1 fruit fly cellular context compared by ENCODE assay signal in the genomic region with DNA sequence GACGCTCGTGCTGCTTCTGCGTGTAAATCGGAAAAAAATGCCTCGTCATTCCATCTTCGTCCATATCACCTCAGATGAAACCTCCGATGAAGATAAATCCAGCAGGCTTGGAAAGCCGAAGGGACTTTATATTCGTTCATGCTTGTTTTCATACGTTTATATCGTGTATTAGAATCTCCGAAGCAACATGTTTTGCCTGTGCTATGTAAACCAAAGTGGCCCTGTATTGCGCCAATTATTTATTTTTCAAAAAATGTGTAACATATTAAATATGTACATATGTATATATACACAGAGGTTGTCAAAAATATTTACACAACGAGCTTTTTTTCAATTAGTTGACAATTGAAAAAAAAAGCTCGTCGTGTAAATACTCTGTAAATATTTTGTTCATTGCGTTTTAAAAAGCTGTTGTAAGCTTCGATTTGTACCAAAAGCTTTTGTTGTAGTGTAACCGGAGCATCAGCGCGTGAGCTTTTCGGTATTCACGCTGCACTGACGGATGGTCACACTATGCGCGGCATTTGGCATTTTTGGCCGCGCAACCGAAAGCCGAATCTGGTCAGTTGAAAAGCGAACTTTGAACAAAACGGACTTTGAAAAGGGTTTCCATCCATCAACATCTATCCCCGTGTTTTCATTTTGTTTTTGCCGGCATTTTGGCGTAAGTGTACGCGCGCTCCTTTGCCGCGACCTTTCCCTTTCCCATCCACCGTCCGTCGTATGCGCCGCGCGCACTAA.
A peak's percentile ranks its signal among the peaks of the same experiment; 100 is the strongest.
TF ChIP-seq lines count a peak whose summit lies in the region.

TSS of gene CG12065 (plus strand) at position 563 of the 741 bp plus-strand sequence.

TF ChIP-seq in whole organism, embryonic, 481 proteins besides CTCF, POLR2A, EP300 and RAD21 (continued from another document and continues in another):
- no peak for TF ChIP-seq zfh1 (GFP tag; IDR thresholded peaks at IDR 0.05; lab: Robert Waterston, UW)
- TF ChIP-seq ftz-f1 (GFP tag; optimal IDR thresholded peaks at IDR 0.05; lab: Kevin White, UChicago) = no peak
- peak; percentile 59 for TF ChIP-seq CG13296 (GFP tag; optimal IDR thresholded peaks at IDR 0.05; lab: Kevin White, UChicago)
- no peak for TF ChIP-seq CG17612 (GFP tag; IDR thresholded peaks at IDR 0.05; lab: Robert Waterston, UW)
- TF ChIP-seq schlank (tag; optimal IDR thresholded peaks at IDR 0.05; lab: Kevin White, UChicago) = no peak
- TF ChIP-seq otp (GFP tag; IDR thresholded peaks at IDR 0.05; lab: Robert Waterston, UW) = 0 out of 3 replicates have a peak, but pooled peaks have one; percentile 11
- no peak for TF ChIP-seq Side (GFP tag; optimal IDR thresholded peaks at IDR 0.05; lab: Kevin White, UChicago)
- peak; percentile 74 for TF ChIP-seq Jarid2 (GFP tag; optimal IDR thresholded peaks at IDR 0.05; lab: Kevin White, UChicago)
- TF ChIP-seq Bteb2 (GFP tag; optimal IDR thresholded peaks at IDR 0.05; lab: Kevin White, UChicago) = no peak
- peak in 1 of 3 experiments; percentile 44 for TF ChIP-seq lola (GFP tag; optimal IDR thresholded peaks at IDR 0.05; lab: Kevin White, UChicago)
- no peak for TF ChIP-seq NK7.1 (GFP tag; optimal IDR thresholded peaks at IDR 0.05; lab: Kevin White, UChicago)
- TF ChIP-seq CG8281 (tag; optimal IDR thresholded peaks at IDR 0.05; lab: Kevin White, UChicago) = no peak
- TF ChIP-seq Dek (tag; optimal IDR thresholded peaks at IDR 0.05; lab: Kevin White, UChicago) = peak; percentile 40
- TF ChIP-seq Aef1 (GFP tag; IDR thresholded peaks at IDR 0.05; lab: Robert Waterston, UW) = no peak
- peak; percentile 31 for TF ChIP-seq D19A (tag; optimal IDR thresholded peaks at IDR 0.05; lab: Kevin White, UChicago)
- no peak for TF ChIP-seq ssp (GFP tag; IDR thresholded peaks at IDR 0.05; lab: Robert Waterston, UW)
- TF ChIP-seq luna (GFP tag; optimal IDR thresholded peaks at IDR 0.05; lab: Kevin White, UChicago) = no peak
- no peak for TF ChIP-seq pan (optimal IDR thresholded peaks at IDR 0.05; lab: Kevin White, UChicago)
- no peak for TF ChIP-seq pan (GFP tag; optimal IDR thresholded peaks at IDR 0.05 in 1 of 2, IDR thresholded peaks at IDR 0.05 in 1 of 2)
- no peak for TF ChIP-seq CG14860 (GFP tag; IDR thresholded peaks at IDR 0.05; lab: Robert Waterston, UW; ENCODE audit: partially characterized antibody)
- peak; percentile 80 for TF ChIP-seq kni (GFP tag; optimal IDR thresholded peaks at IDR 0.05; lab: Kevin White, UChicago)
- TF ChIP-seq hkb (optimal IDR thresholded peaks at IDR 0.05; lab: Kevin White, UChicago) = no peak
- peak; percentile 36; the same call in 1 of the 2 replicates for TF ChIP-seq hkb (GFP tag; IDR thresholded peaks at IDR 0.05; lab: Robert Waterston, UW)
- TF ChIP-seq CG11456 (GFP tag; IDR thresholded peaks at IDR 0.05; lab: Robert Waterston, UW) = no peak
- TF ChIP-seq mirr (GFP tag; optimal IDR thresholded peaks at IDR 0.05; lab: Kevin White, UChicago) = peak; percentile 4
- peak in 1 of 2 experiments; percentile 84 for TF ChIP-seq bsh (GFP tag; optimal IDR thresholded peaks at IDR 0.05; lab: Kevin White, UChicago)
- TF ChIP-seq CG1792 (GFP tag; optimal IDR thresholded peaks at IDR 0.05; lab: Kevin White, UChicago) = no peak
- peak; percentile 86 for TF ChIP-seq E2f2 (GFP tag; IDR thresholded peaks at IDR 0.05; lab: Robert Waterston, UW)
- peak; percentile 73 for TF ChIP-seq fd3F (GFP tag; optimal IDR thresholded peaks at IDR 0.05; lab: Kevin White, UChicago)
- no peak for TF ChIP-seq CG10274 (GFP tag; optimal IDR thresholded peaks at IDR 0.05; lab: Kevin White, UChicago)
- TF ChIP-seq B-H1 (GFP tag; IDR thresholded peaks at IDR 0.05; lab: Robert Waterston, UW) = no peak
- TF ChIP-seq abd-A (tag; optimal IDR thresholded peaks at IDR 0.05; lab: Kevin White, UChicago) = peak; percentile 11
- TF ChIP-seq CG10543 (GFP tag; optimal IDR thresholded peaks at IDR 0.05; lab: Kevin White, UChicago) = peak; percentile 32
- peak; percentile 17 for TF ChIP-seq CG17829 (tag; optimal IDR thresholded peaks at IDR 0.05; lab: Kevin White, UChicago)
- TF ChIP-seq Dip2 (GFP tag; IDR thresholded peaks at IDR 0.05; lab: Robert Waterston, UW) = no peak
- no peak for TF ChIP-seq HLHmδ (GFP tag; optimal IDR thresholded peaks at IDR 0.05; lab: Kevin White, UChicago)
- peak; percentile 96 for TF ChIP-seq Meics (GFP tag; optimal IDR thresholded peaks at IDR 0.05; lab: Kevin White, UChicago)
- TF ChIP-seq Scr (GFP tag; IDR thresholded peaks at IDR 0.05; lab: Robert Waterston, UW; ENCODE audit: partially characterized antibody) = peak; percentile 25; the same call in 1 of the 2 replicates
- no peak for TF ChIP-seq Atf6 (GFP tag; IDR thresholded peaks at IDR 0.05; lab: Robert Waterston, UW)
- no peak for TF ChIP-seq Xbp1 (GFP tag; optimal IDR thresholded peaks at IDR 0.05; lab: Kevin White, UChicago)
- no peak for TF ChIP-seq Taf1 (GFP tag; IDR thresholded peaks at IDR 0.05; lab: Robert Waterston, UW)
- no peak for TF ChIP-seq rib (GFP tag; IDR thresholded peaks at IDR 0.05; lab: Robert Waterston, UW)
- TF ChIP-seq wek (GFP tag; optimal IDR thresholded peaks at IDR 0.05; lab: Kevin White, UChicago) = no peak
- TF ChIP-seq CG6854 (GFP tag; optimal IDR thresholded peaks at IDR 0.05; lab: Kevin White, UChicago) = no peak
- TF ChIP-seq CG4328 (GFP tag; optimal IDR thresholded peaks at IDR 0.05; lab: Kevin White, UChicago) = peak; percentile 70
- TF ChIP-seq CG3847 (GFP tag; IDR thresholded peaks at IDR 0.05; lab: Robert Waterston, UW) = peak; percentile 60
- no peak for TF ChIP-seq Hmx (GFP tag; optimal IDR thresholded peaks at IDR 0.05; lab: Kevin White, UChicago)
- TF ChIP-seq CG18476 (GFP tag; optimal IDR thresholded peaks at IDR 0.05; lab: Kevin White, UChicago) = no peak
- TF ChIP-seq Doc2 (GFP tag; IDR thresholded peaks at IDR 0.05; lab: Robert Waterston, UW) = no peak
- TF ChIP-seq Blimp-1 (GFP tag; optimal IDR thresholded peaks at IDR 0.05; lab: Kevin White, UChicago) = peak; percentile 79
- no peak for TF ChIP-seq CG2889 (GFP tag; IDR thresholded peaks at IDR 0.05; lab: Robert Waterston, UW)
- peak; percentile 36 for TF ChIP-seq oc (tag; optimal IDR thresholded peaks at IDR 0.05; lab: Kevin White, UChicago)
- no peak for TF ChIP-seq Gsc (GFP tag; IDR thresholded peaks at IDR 0.05; lab: Robert Waterston, UW)
- TF ChIP-seq Adf1 (GFP tag; IDR thresholded peaks at IDR 0.05; lab: Robert Waterston, UW) = no peak
- TF ChIP-seq zf30C (GFP tag; optimal IDR thresholded peaks at IDR 0.05; lab: Kevin White, UChicago) = no peak
- no peak for TF ChIP-seq CG1024 (GFP tag; IDR thresholded peaks at IDR 0.05; lab: Robert Waterston, UW)
- TF ChIP-seq ac (GFP tag; optimal IDR thresholded peaks at IDR 0.05; lab: Kevin White, UChicago) = no peak
- no peak for TF ChIP-seq CG17385 (GFP tag; optimal IDR thresholded peaks at IDR 0.05; lab: Kevin White, UChicago)
- TF ChIP-seq CG11247 (GFP tag; IDR thresholded peaks at IDR 0.05; lab: Robert Waterston, UW) = no peak
- peak; percentile 48; the same call in 1 of the 2 replicates for TF ChIP-seq CG31441 (GFP tag; IDR thresholded peaks at IDR 0.05; lab: Robert Waterston, UW)
- peak; percentile 80 for TF ChIP-seq CG15601 (tag; optimal IDR thresholded peaks at IDR 0.05; lab: Kevin White, UChicago)
- TF ChIP-seq CG3995 (GFP tag; optimal IDR thresholded peaks at IDR 0.05; lab: Kevin White, UChicago) = no peak
- peak; percentile 53 for TF ChIP-seq CG2875 (GFP tag; optimal IDR thresholded peaks at IDR 0.05; lab: Kevin White, UChicago)
- TF ChIP-seq Poxn (GFP tag; IDR thresholded peaks at IDR 0.05; lab: Robert Waterston, UW) = no peak
- no peak for TF ChIP-seq fd102C (GFP tag; optimal IDR thresholded peaks at IDR 0.05; lab: Kevin White, UChicago)
- peak in 1 of 2 experiments; percentile 26 for TF ChIP-seq Pdp1 (GFP tag; optimal IDR thresholded peaks at IDR 0.05; lab: Kevin White, UChicago)
- peak; percentile 63 for TF ChIP-seq CoRest (tag; optimal IDR thresholded peaks at IDR 0.05; lab: Kevin White, UChicago)
- TF ChIP-seq CG7745 (tag; optimal IDR thresholded peaks at IDR 0.05; lab: Kevin White, UChicago) = peak; percentile 7
- TF ChIP-seq gsb-n (tag; optimal IDR thresholded peaks at IDR 0.05; lab: Kevin White, UChicago) = peak; percentile 80
- TF ChIP-seq nom (GFP tag; optimal IDR thresholded peaks at IDR 0.05; lab: Kevin White, UChicago) = peak; percentile 43
- TF ChIP-seq Fer2 (tag; optimal IDR thresholded peaks at IDR 0.05; lab: Kevin White, UChicago) = peak; percentile 37
- TF ChIP-seq CG15514 (GFP tag; optimal IDR thresholded peaks at IDR 0.05; lab: Kevin White, UChicago) = peak; percentile 59
- no peak for TF ChIP-seq CG4730 (GFP tag; IDR thresholded peaks at IDR 0.05; lab: Robert Waterston, UW)
- TF ChIP-seq sens (GFP tag; lab: Kevin White, UChicago) = no peak
- no peak for TF ChIP-seq phol (tag; optimal IDR thresholded peaks at IDR 0.05; lab: Kevin White, UChicago)
- TF ChIP-seq da (GFP tag; optimal IDR thresholded peaks at IDR 0.05; lab: Kevin White, UChicago) = no peak
- no peak for TF ChIP-seq ttk (GFP tag; IDR thresholded peaks at IDR 0.05; lab: Robert Waterston, UW)
- peak; percentile 32; the same call in 1 of the 2 replicates for TF ChIP-seq crol (GFP tag; IDR thresholded peaks at IDR 0.05; lab: Robert Waterston, UW)
- peak; percentile 39 for TF ChIP-seq Sox100B (GFP tag; optimal IDR thresholded peaks at IDR 0.05; lab: Kevin White, UChicago)
- no peak for TF ChIP-seq sna (GFP tag; IDR thresholded peaks at IDR 0.05; lab: Robert Waterston, UW; ENCODE audit: partially characterized antibody)
- no peak for TF ChIP-seq CG31365 (tag; optimal IDR thresholded peaks at IDR 0.05; lab: Kevin White, UChicago)
- peak in 1 of 2 experiments; percentile 34 for TF ChIP-seq Eip74EF (GFP tag; optimal IDR thresholded peaks at IDR 0.05; lab: Kevin White, UChicago)
- peak; percentile 42 for TF ChIP-seq CG5180 (GFP tag; optimal IDR thresholded peaks at IDR 0.05; lab: Kevin White, UChicago)
- no peak for TF ChIP-seq D19B (GFP tag; optimal IDR thresholded peaks at IDR 0.05; lab: Kevin White, UChicago)
- peak; percentile 50 for TF ChIP-seq Spps (tag; optimal IDR thresholded peaks at IDR 0.05; lab: Kevin White, UChicago)
- TF ChIP-seq Nf-YB (GFP tag; optimal IDR thresholded peaks at IDR 0.05; lab: Kevin White, UChicago) = peak; percentile 54
- peak; percentile 49; the same call in 2 of the 3 replicates for TF ChIP-seq knrl (GFP tag; IDR thresholded peaks at IDR 0.05; lab: Robert Waterston, UW; ENCODE audit: partially characterized antibody)
- no peak for TF ChIP-seq lilli (GFP tag; optimal IDR thresholded peaks at IDR 0.05; lab: Kevin White, UChicago)
- TF ChIP-seq H2.0 (GFP tag; IDR thresholded peaks at IDR 0.05; lab: Robert Waterston, UW) = no peak
- no peak for TF ChIP-seq maf-S (GFP tag; optimal IDR thresholded peaks at IDR 0.05; lab: Kevin White, UChicago)
- 0 out of 2 replicates have a peak, but pooled peaks have one; percentile 11 for TF ChIP-seq CG32767 (GFP tag; IDR thresholded peaks at IDR 0.05; lab: Robert Waterston, UW)
- TF ChIP-seq vfl (GFP tag; optimal IDR thresholded peaks at IDR 0.05; lab: Kevin White, UChicago) = no peak
- no peak for TF ChIP-seq Camta (GFP tag; optimal IDR thresholded peaks at IDR 0.05; lab: Kevin White, UChicago)
- no peak for TF ChIP-seq CG12155 (GFP tag; optimal IDR thresholded peaks at IDR 0.05; lab: Kevin White, UChicago)
- TF ChIP-seq CG13123 (GFP tag; optimal IDR thresholded peaks at IDR 0.05; lab: Kevin White, UChicago) = no peak
- peak; percentile 73 for TF ChIP-seq Fer3 (tag; optimal IDR thresholded peaks at IDR 0.05; lab: Kevin White, UChicago)
- TF ChIP-seq CG5953 (GFP tag; IDR thresholded peaks at IDR 0.05; lab: Robert Waterston, UW) = no peak
- TF ChIP-seq CG4617 (GFP tag; optimal IDR thresholded peaks at IDR 0.05; lab: Kevin White, UChicago; ENCODE audit: borderline replicate concordance) = no peak
- TF ChIP-seq lov (optimal IDR thresholded peaks at IDR 0.05; lab: Kevin White, UChicago) = no peak
- no peak for TF ChIP-seq lov (GFP tag; IDR thresholded peaks at IDR 0.05; lab: Robert Waterston, UW)
- no peak for TF ChIP-seq CG4854 (GFP tag; optimal IDR thresholded peaks at IDR 0.05; lab: Kevin White, UChicago)
- no peak for TF ChIP-seq Mes4 (GFP tag; optimal IDR thresholded peaks at IDR 0.05; lab: Kevin White, UChicago)
- peak; percentile 80 for TF ChIP-seq Med (GFP tag; lab: Kevin White, UChicago)
- no peak for TF ChIP-seq kah (GFP tag; optimal IDR thresholded peaks at IDR 0.05; lab: Kevin White, UChicago)
- no peak for TF ChIP-seq org-1 (GFP tag; optimal IDR thresholded peaks at IDR 0.05; lab: Kevin White, UChicago)
- no peak for TF ChIP-seq CG14441 (GFP tag; IDR thresholded peaks at IDR 0.05; lab: Robert Waterston, UW)
- no peak for TF ChIP-seq CG12236 (GFP tag; optimal IDR thresholded peaks at IDR 0.05; lab: Kevin White, UChicago)
- peak; percentile 31 for TF ChIP-seq CG7839 (tag; optimal IDR thresholded peaks at IDR 0.05; lab: Kevin White, UChicago)
- TF ChIP-seq fu2 (GFP tag; optimal IDR thresholded peaks at IDR 0.05; lab: Kevin White, UChicago) = no peak
- TF ChIP-seq CG1233 (GFP tag; optimal IDR thresholded peaks at IDR 0.05; lab: Kevin White, UChicago) = peak; percentile 39
- TF ChIP-seq btn (GFP tag; optimal IDR thresholded peaks at IDR 0.05; lab: Kevin White, UChicago) = no peak
- TF ChIP-seq gt (GFP tag; IDR thresholded peaks at IDR 0.05; lab: Robert Waterston, UW) = no peak
- TF ChIP-seq Neu2 (GFP tag; optimal IDR thresholded peaks at IDR 0.05; lab: Kevin White, UChicago; ENCODE audit: borderline replicate concordance) = no peak
- no peak for TF ChIP-seq CG4282 (GFP tag; optimal IDR thresholded peaks at IDR 0.05; lab: Kevin White, UChicago)
- TF ChIP-seq toy (GFP tag; IDR thresholded peaks at IDR 0.05; lab: Robert Waterston, UW) = no peak
- TF ChIP-seq CG14965 (GFP tag; optimal IDR thresholded peaks at IDR 0.05; lab: Kevin White, UChicago; ENCODE audit: borderline replicate concordance) = no peak
- peak; percentile 64 for TF ChIP-seq Hmr (GFP tag; optimal IDR thresholded peaks at IDR 0.05; lab: Kevin White, UChicago)
- TF ChIP-seq sqz (GFP tag; optimal IDR thresholded peaks at IDR 0.05; lab: Kevin White, UChicago) = no peak
- no peak for TF ChIP-seq usp (GFP tag; optimal IDR thresholded peaks at IDR 0.05; lab: Kevin White, UChicago)
- TF ChIP-seq CG1832 (GFP tag; optimal IDR thresholded peaks at IDR 0.05; lab: Kevin White, UChicago) = no peak
- no peak for TF ChIP-seq CG10431 (GFP tag; optimal IDR thresholded peaks at IDR 0.05; lab: Kevin White, UChicago)
- no peak for TF ChIP-seq Trl (optimal IDR thresholded peaks at IDR 0.05; lab: Kevin White, UChicago)
- TF ChIP-seq Trl (GFP tag; optimal IDR thresholded peaks at IDR 0.05; lab: Kevin White, UChicago) = no peak
- TF ChIP-seq Awh (GFP tag; IDR thresholded peaks at IDR 0.05; lab: Robert Waterston, UW) = no peak
- TF ChIP-seq vvl (GFP tag; IDR thresholded peaks at IDR 0.05; lab: Robert Waterston, UW) = no peak
- TF ChIP-seq CG33557 (GFP tag; optimal IDR thresholded peaks at IDR 0.05; lab: Kevin White, UChicago) = peak; percentile 76
